Fruit fly (Drosophila melanogaster) whole organism, prepupa: ENCODE measurements around the gene CG5611.

Experiments used
- Blimp-1 ChIP-seq: fragments of 200-800 bp; sonication (Bioruptor generic); optimal IDR thresholded peaks from 3 replicates; lab custom pipeline; 2017; ENCODE audit warnings: missing biosample characterization, missing genetic modification characterization, mild to moderate bottlenecking, moderate library complexity, missing genetic modification reagents
- CG10631 ChIP-seq: fragments of 200-800 bp; sonication (Bioruptor generic); optimal IDR thresholded peaks from 2 replicates; lab custom pipeline; 2016; ENCODE audit warnings: missing biosample characterization, missing genetic modification characterization
- CG10669 ChIP-seq: fragments of 200-800 bp; sonication (Bioruptor generic); optimal IDR thresholded peaks from 3 replicates; lab custom pipeline; 2018; ENCODE audit warnings: missing biosample characterization, mild to moderate bottlenecking, missing genetic modification characterization, moderate library complexity
- CG11294 ChIP-seq: fragments of 200-800 bp; sonication (Bioruptor generic); IDR thresholded peaks from 2 replicates; pipeline ENCODE4 v1.3.6; 2022; ENCODE audit warnings: missing biosample characterization, missing genetic modification characterization
- CG11762 ChIP-seq: fragments of 200-800 bp; sonication (Bioruptor generic); optimal IDR thresholded peaks from 3 replicates; lab custom pipeline; 2016; ENCODE audit warnings: missing biosample characterization, missing genetic modification characterization; ENCODE audit not compliant: insufficient read depth
- CG11902 ChIP-seq: fragments of 200-800 bp; sonication (Bioruptor generic); optimal IDR thresholded peaks from 3 replicates; lab custom pipeline; 2016; ENCODE audit warnings: missing biosample characterization, missing genetic modification characterization
- CG15336 ChIP-seq: fragments of 200-800 bp; sonication (Bioruptor generic); IDR thresholded peaks from 2 replicates; pipeline ENCODE4 v1.3.6; 2022; ENCODE audit warnings: missing biosample characterization, missing genetic modification characterization
- CG1621 ChIP-seq: fragments of 200-800 bp; sonication (Bioruptor generic); optimal IDR thresholded peaks from 3 replicates; lab custom pipeline; 2018; ENCODE audit warnings: missing biosample characterization, mild to moderate bottlenecking, missing genetic modification characterization
- CG16779 ChIP-seq: fragments of 200-800 bp; sonication (Bioruptor generic); optimal IDR thresholded peaks from 3 replicates; lab custom pipeline; 2017; ENCODE audit warnings: missing biosample characterization, mild to moderate bottlenecking, missing genetic modification characterization
- CG3032 ChIP-seq: fragments of 200-800 bp; optimal IDR thresholded peaks from 2 replicates; lab custom pipeline; 2019; ENCODE audit warnings: missing biosample characterization, mild to moderate bottlenecking, missing genetic modification characterization, moderate library complexity
- CG31627 ChIP-seq: fragments of 200-800 bp; sonication (Bioruptor generic); optimal IDR thresholded peaks from 3 replicates; lab custom pipeline; 2016; ENCODE audit warnings: missing biosample characterization, missing genetic modification characterization
- CG32006 ChIP-seq: fragments of 200-800 bp; sonication (Bioruptor generic); optimal IDR thresholded peaks from 3 replicates; lab custom pipeline; 2017; ENCODE audit warnings: missing biosample characterization, mild to moderate bottlenecking, missing genetic modification characterization
- CG34406 ChIP-seq: fragments of 200-800 bp; sonication (Bioruptor generic); optimal IDR thresholded peaks from 3 replicates; lab custom pipeline; 2016; ENCODE audit warnings: missing biosample characterization, missing genetic modification characterization
- CG3919 ChIP-seq: fragments of 200-800 bp; sonication (Bioruptor generic); optimal IDR thresholded peaks from 3 replicates; lab custom pipeline; 2016; ENCODE audit warnings: missing biosample characterization, missing genetic modification characterization
- CG4318 ChIP-seq: fragments of 200-800 bp; sonication (Bioruptor generic); optimal IDR thresholded peaks from 3 replicates; lab custom pipeline; 2017; ENCODE audit warnings: missing biosample characterization, mild to moderate bottlenecking, missing genetic modification characterization
- CG6163 ChIP-seq: fragments of 200-800 bp; sonication (Bioruptor generic); IDR thresholded peaks from 3 replicates; pipeline ENCODE4 v1.3.6; 2022; ENCODE audit warnings: missing biosample characterization, missing genetic modification characterization
- CG6276 ChIP-seq: fragments of 200-800 bp; sonication (Bioruptor generic); optimal IDR thresholded peaks from 2 replicates; lab custom pipeline; 2017; ENCODE audit warnings: missing biosample characterization, mild to moderate bottlenecking, missing genetic modification characterization
- CG6792 ChIP-seq: fragments of 200-800 bp; sonication (Bioruptor generic); optimal IDR thresholded peaks from 3 replicates; lab custom pipeline; 2016; ENCODE audit warnings: missing biosample characterization, missing genetic modification characterization
- CG6808 ChIP-seq: fragments of 200-800 bp; sonication (Bioruptor generic); optimal IDR thresholded peaks from 3 replicates; lab custom pipeline; 2017; ENCODE audit warnings: missing biosample characterization, missing genetic modification characterization, mild to moderate bottlenecking, moderate library complexity, missing genetic modification reagents
- CG6854 ChIP-seq: fragments of 200-800 bp; sonication (Bioruptor generic); optimal IDR thresholded peaks from 2 replicates; lab custom pipeline; 2017; ENCODE audit warnings: missing biosample characterization, mild to moderate bottlenecking, missing genetic modification characterization
- CG7368 ChIP-seq: fragments of 200-800 bp; sonication (Bioruptor generic); optimal IDR thresholded peaks from 3 replicates; lab custom pipeline; 2016; ENCODE audit warnings: missing biosample characterization, missing genetic modification characterization
- CG8119 ChIP-seq: fragments of 200-800 bp; sonication (Bioruptor generic); IDR thresholded peaks from 3 replicates; pipeline ENCODE4 v1.3.6; 2022; ENCODE audit warnings: missing biosample characterization, missing genetic modification characterization
- CG8319 ChIP-seq: fragments of 200-800 bp; sonication (Bioruptor generic); optimal IDR thresholded peaks from 3 replicates; lab custom pipeline; 2016; ENCODE audit warnings: missing biosample characterization, missing genetic modification characterization
- CG8632 ChIP-seq: fragments of 200-800 bp; sonication (Bioruptor generic); optimal IDR thresholded peaks from 3 replicates; lab custom pipeline; 2016; ENCODE audit warnings: missing biosample characterization, missing genetic modification characterization
- CG9139 ChIP-seq: fragments of 200-800 bp; sonication (Bioruptor generic); optimal IDR thresholded peaks from 3 replicates; lab custom pipeline; 2017; ENCODE audit warnings: missing biosample characterization, mild to moderate bottlenecking, missing genetic modification characterization
- Eip78C ChIP-seq: fragments of 200-800 bp; sonication (Bioruptor generic); peaks from one replicate; lab custom pipeline; 2016; ENCODE audit warnings: missing biosample characterization, missing genetic modification characterization
- Eip93F ChIP-seq: fragments of 200-800 bp; sonication (Bioruptor generic); optimal IDR thresholded peaks from 2 replicates; lab custom pipeline; 2016; ENCODE audit warnings: missing biosample characterization, mild to moderate bottlenecking, missing genetic modification characterization
- Ets21C ChIP-seq: fragments of 200-800 bp; sonication (Bioruptor generic); optimal IDR thresholded peaks from 3 replicates; lab custom pipeline; 2016; ENCODE audit warnings: missing biosample characterization, missing genetic modification characterization
- Ets96B ChIP-seq: fragments of 200-800 bp; optimal IDR thresholded peaks from 2 replicates; lab custom pipeline; 2019; ENCODE audit warnings: missing biosample characterization, mild to moderate bottlenecking, missing genetic modification characterization, moderate library complexity
- Hr38 ChIP-seq: sonication (Bioruptor generic); optimal IDR thresholded peaks from 2 replicates; lab custom pipeline; 2016; ENCODE audit warnings: missing biosample characterization, missing genetic modification characterization
- Hr39 ChIP-seq: fragments of 200-800 bp; sonication (Bioruptor generic); optimal IDR thresholded peaks from 2 replicates; lab custom pipeline; 2016; ENCODE audit warnings: missing biosample characterization, missing genetic modification characterization
- Hr4 ChIP-seq: fragments of 200-800 bp; sonication (Bioruptor generic); optimal IDR thresholded peaks from 3 replicates; lab custom pipeline; 2016; ENCODE audit warnings: missing biosample characterization, missing genetic modification characterization
- Met ChIP-seq: fragments of 200-800 bp; sonication (Bioruptor generic); optimal IDR thresholded peaks from 3 replicates; lab custom pipeline; 2016; ENCODE audit warnings: missing biosample characterization, missing genetic modification characterization
- OdsH ChIP-seq: fragments of 200-800 bp; sonication (Bioruptor generic); optimal IDR thresholded peaks from 3 replicates; lab custom pipeline; 2016; ENCODE audit warnings: missing biosample characterization, missing genetic modification characterization
- Smox ChIP-seq: fragments of 200-800 bp; sonication (Bioruptor generic); optimal IDR thresholded peaks from 3 replicates; lab custom pipeline; 2016; ENCODE audit warnings: missing biosample characterization, missing genetic modification characterization
- Sox102F ChIP-seq: fragments of 200-800 bp; sonication (Bioruptor generic); optimal IDR thresholded peaks from 2 replicates; lab custom pipeline; 2016; ENCODE audit warnings: missing biosample characterization, mild to moderate bottlenecking, missing genetic modification characterization
- Sox14 ChIP-seq: fragments of 200-800 bp; sonication (Bioruptor generic); optimal IDR thresholded peaks from 3 replicates; lab custom pipeline; 2016; ENCODE audit warnings: missing biosample characterization, missing genetic modification characterization
- achi ChIP-seq: fragments of 200-800 bp; sonication (Bioruptor generic); optimal IDR thresholded peaks from 3 replicates; lab custom pipeline; 2016; ENCODE audit warnings: missing biosample characterization, missing genetic modification characterization
- acj6 ChIP-seq: fragments of 200-800 bp; sonication (Bioruptor generic); optimal IDR thresholded peaks from 3 replicates; lab custom pipeline; 2016; ENCODE audit warnings: missing biosample characterization, missing genetic modification characterization
- cyc ChIP-seq: fragments of 200-800 bp; sonication (Bioruptor generic); optimal IDR thresholded peaks from 3 replicates; lab custom pipeline; 2016; ENCODE audit warnings: missing biosample characterization, missing genetic modification characterization
- dac ChIP-seq: fragments of 200-800 bp; sonication (Bioruptor generic); optimal IDR thresholded peaks from 2 replicates; lab custom pipeline; 2017; ENCODE audit warnings: missing biosample characterization, mild to moderate bottlenecking, missing genetic modification characterization
- dsx ChIP-seq: fragments of 200-800 bp; optimal IDR thresholded peaks from 3 replicates; lab custom pipeline; 2019; ENCODE audit warnings: missing biosample characterization, mild to moderate bottlenecking, missing genetic modification characterization, moderate library complexity; ENCODE audit not compliant: poor library complexity, severe bottlenecking
- eg ChIP-seq: fragments of 200-800 bp; sonication (Bioruptor generic); IDR thresholded peaks from 3 replicates; pipeline ENCODE4 v1.3.6; 2022; ENCODE audit warnings: missing biosample characterization, missing genetic modification characterization
- esn ChIP-seq: fragments of 200-800 bp; sonication (Bioruptor generic); optimal IDR thresholded peaks from 2 replicates; lab custom pipeline; 2016; ENCODE audit warnings: missing biosample characterization, mild to moderate bottlenecking, missing genetic modification characterization, moderate library complexity
- fd59A ChIP-seq: fragments of 200-800 bp; sonication (Bioruptor generic); optimal IDR thresholded peaks from 2 replicates; lab custom pipeline; 2017; ENCODE audit warnings: missing biosample characterization, mild to moderate bottlenecking, missing genetic modification characterization, missing genetic modification reagents
- fkh ChIP-seq: fragments of 200-800 bp; sonication (Bioruptor generic); optimal IDR thresholded peaks from 3 replicates; lab custom pipeline; 2017; ENCODE audit warnings: missing biosample characterization, mild to moderate bottlenecking, missing genetic modification characterization, moderate library complexity
- lz ChIP-seq: fragments of 200-800 bp; sonication (Bioruptor generic); optimal IDR thresholded peaks from 3 replicates; lab custom pipeline; 2016; ENCODE audit warnings: missing biosample characterization, missing genetic modification characterization
- net ChIP-seq: fragments of 200-800 bp; sonication (Bioruptor generic); optimal IDR thresholded peaks from 3 replicates; lab custom pipeline; 2016; ENCODE audit warnings: missing biosample characterization, missing genetic modification characterization
- pdm3 ChIP-seq: fragments of 200-800 bp; sonication (Bioruptor generic); optimal IDR thresholded peaks from 3 replicates; lab custom pipeline; 2016; ENCODE audit warnings: missing biosample characterization, missing genetic modification characterization
- spab ChIP-seq: fragments of 200-800 bp; sonication (Bioruptor generic); optimal IDR thresholded peaks from 2 replicates; lab custom pipeline; 2017; ENCODE audit warnings: missing biosample characterization, mild to moderate bottlenecking, missing genetic modification characterization, missing genetic modification reagents
- ss ChIP-seq, 2 experiments: fragments of 200-800 bp; sonication (Bioruptor generic); optimal IDR thresholded peaks; 2 replicates in 1 of 2; 3 replicates in 1 of 2; lab custom pipeline; 2017 to 2018; ENCODE audit warnings: mild to moderate bottlenecking in 2 of 2, missing biosample characterization in 2 of 2, missing genetic modification characterization in 2 of 2, moderate library complexity in 1 of 2
- svp ChIP-seq: fragments of 200-800 bp; sonication (Bioruptor generic); peaks from one replicate; lab custom pipeline; 2016; ENCODE audit warnings: missing biosample characterization, missing genetic modification characterization
- vri ChIP-seq: fragments of 200-800 bp; sonication (Bioruptor generic); optimal IDR thresholded peaks from 3 replicates; lab custom pipeline; 2016; ENCODE audit warnings: missing biosample characterization, mild to moderate bottlenecking, missing genetic modification characterization

Gene CG5611

DNA sequence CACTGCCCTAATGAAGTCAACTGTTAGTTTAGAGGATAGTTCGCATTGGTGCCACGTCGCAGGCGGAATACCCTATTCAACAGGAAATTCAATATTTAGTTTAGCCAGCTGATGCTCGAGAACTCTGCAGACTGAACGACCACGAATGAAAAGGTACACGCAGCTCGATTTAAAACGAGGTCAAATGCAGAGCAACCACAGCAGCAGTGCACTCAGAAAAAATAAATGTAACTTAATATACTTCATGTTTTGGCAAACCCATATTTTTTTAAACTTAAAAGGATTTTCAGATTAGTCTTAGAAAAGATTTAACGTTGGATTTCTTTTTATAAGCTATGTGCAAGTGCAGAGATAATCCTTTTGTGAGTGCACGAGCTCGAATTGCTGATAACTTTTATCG lies 19.2 kb upstream of the CG5611 start:
- TF ChIP-seq Sox14 (GFP tag; lab: Kevin White, UChicago) (no peak), Hr38 (GFP tag; lab: Kevin White, UChicago) (no peak), Hr39 (GFP tag; lab: Kevin White, UChicago) (no peak), CG4318 (GFP tag; lab: Kevin White, UChicago) (no peak), net (GFP tag; lab: Kevin White, UChicago) (no peak), CG31627 (GFP tag; lab: Kevin White, UChicago) (no peak), CG8632 (GFP tag; lab: Kevin White, UChicago) (peak; percentile 10), svp (GFP tag; lab: Kevin White, UChicago) (peak; percentile 62), CG8319 (GFP tag; lab: Kevin White, UChicago) (no peak), cyc (no peak), Eip93F (no peak), vri (GFP tag; lab: Kevin White, UChicago) (no peak), CG16779 (no peak), CG6792 (no peak), Hr4 (GFP tag; lab: Kevin White, UChicago) (peak; percentile 37), esn (GFP tag; lab: Kevin White, UChicago) (no peak), CG11294 (no peak; the same call in 1 of the 2 replicates), CG9139 (GFP tag; lab: Kevin White, UChicago) (no peak), fd59A (GFP tag; lab: Kevin White, UChicago) (no peak), CG1621 (no peak), CG32006 (GFP tag; lab: Kevin White, UChicago) (peak; percentile 58), Ets96B (peak; percentile 40), CG8119 (GFP tag; lab: Robert Waterston, UW) (peak; percentile 35; the same call in 1 of the 3 replicates), CG10669 (peak; percentile 34), CG6808 (GFP tag; lab: Kevin White, UChicago) (no peak), CG34406 (GFP tag; lab: Kevin White, UChicago) (no peak), OdsH (GFP tag; lab: Kevin White, UChicago) (peak; percentile 46), CG6163 (peak; percentile 75), dsx (GFP tag; lab: Kevin White, UChicago) (no peak), acj6 (GFP tag; lab: Kevin White, UChicago) (peak; percentile 16), Ets21C (GFP tag; lab: Kevin White, UChicago) (no peak), CG11902 (GFP tag; lab: Kevin White, UChicago) (no peak), CG7368 (GFP tag; lab: Kevin White, UChicago) (no peak), CG15336 (GFP tag; lab: Robert Waterston, UW) (peak; percentile 64), Smox (peak; percentile 2), CG6276 (GFP tag; lab: Kevin White, UChicago) (peak; percentile 57), fkh (no peak), lz (peak; percentile 10), Sox102F (GFP tag; lab: Kevin White, UChicago) (no peak), dac (GFP tag; lab: Kevin White, UChicago) (peak; percentile 10), Eip78C (GFP tag; lab: Kevin White, UChicago) (peak; percentile 69), achi (GFP tag; lab: Kevin White, UChicago) (peak; percentile 42), CG11762 (GFP tag; lab: Kevin White, UChicago) (peak; percentile 11), eg (GFP tag; lab: Robert Waterston, UW) (peak; percentile 69; the same call in 2 of the 3 replicates), spab (no peak), CG6854 (GFP tag; lab: Kevin White, UChicago) (no peak), CG3919 (GFP tag; lab: Kevin White, UChicago) (peak; percentile 26), ss (GFP tag; optimal IDR thresholded peaks at IDR 0.05; lab: Kevin White, UChicago) (no peak), CG10631 (GFP tag; lab: Kevin White, UChicago) (no peak), Met (GFP tag; lab: Kevin White, UChicago) (no peak), Blimp-1 (no peak), pdm3 (GFP tag; lab: Kevin White, UChicago) (peak; percentile 35), CG3032 (tag; lab: Kevin White, UChicago) (no peak)
